Worm (Caenorhabditis elegans): ENCODE data around the gene K04G7.1.

Gene K04G7.1

DNA sequence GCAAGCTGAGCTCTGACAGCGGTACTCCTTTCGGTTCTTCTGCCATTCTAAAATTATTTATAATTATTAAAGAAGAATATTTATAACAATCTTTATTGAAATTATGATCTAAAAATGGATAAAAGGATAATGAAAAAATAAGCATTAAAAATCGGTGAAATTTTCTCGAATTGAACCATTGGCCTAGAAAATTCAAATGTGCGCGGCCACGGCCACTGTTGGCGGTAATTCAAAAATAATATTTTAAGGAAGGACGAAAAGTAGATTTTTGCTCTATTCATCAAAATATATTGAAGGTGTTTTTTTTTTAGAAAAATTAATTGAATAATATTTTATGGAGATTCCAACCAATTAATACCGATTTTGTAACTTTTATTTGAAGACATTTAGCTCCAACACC, 36.3 kb downstream of the K04G7.1 start, which contains the start of gene pfd-5 (continued):
- TF ChIP-seq efl-1 (optimal IDR thresholded peaks at IDR 0.05): peak; percentile 81 to 96
- TF ChIP-seq efl-1 (GFP tag; optimal IDR thresholded peaks at IDR 0.05 in 1 of 2): peak; percentile 95 to 99
- TF ChIP-seq xbp-1 (tag; optimal IDR thresholded peaks at IDR 0.05): peak; percentile 77
- peak; percentile 49 for TF ChIP-seq lin-13 (GFP tag; optimal IDR thresholded peaks at IDR 0.05)
- TF ChIP-seq dpl-1 (GFP tag; optimal IDR thresholded peaks at IDR 0.05): peak; percentile 90 to 96 (median 93)
- TF ChIP-seq ztf-11 (tag; optimal IDR thresholded peaks at IDR 0.05): peak in 1 of 2 experiments; percentile 84
- peak; percentile 39 for TF ChIP-seq Y116A8C.19 (tag; optimal IDR thresholded peaks at IDR 0.05; ENCODE audit: borderline replicate concordance)
- peak; percentile 84 for TF ChIP-seq irx-1 (tag; optimal IDR thresholded peaks at IDR 0.05)
- peak; percentile 22 for TF ChIP-seq fkh-8 (tag; optimal IDR thresholded peaks at IDR 0.05)

DNA sequence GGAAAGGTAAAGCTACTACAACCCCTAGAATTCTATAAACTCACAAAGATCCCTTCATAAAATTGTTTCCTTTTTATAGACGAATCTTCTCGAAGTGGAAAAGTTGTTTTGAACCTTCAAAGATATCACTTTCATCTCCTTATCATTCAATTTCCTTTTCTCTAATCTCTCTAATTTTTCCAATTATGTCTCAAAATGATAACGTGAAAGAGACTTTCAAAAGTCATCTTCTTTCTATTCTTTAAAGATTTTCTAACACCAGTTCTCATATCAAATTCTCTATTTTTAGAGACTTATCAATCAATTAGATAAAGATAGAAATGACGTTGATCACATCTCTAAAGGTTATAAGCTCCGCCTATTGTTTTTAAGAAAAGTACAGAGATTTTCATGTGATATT, 37.0 kb downstream of the K04G7.1 start:
- TF ChIP-seq lsy-2 (tag; optimal IDR thresholded peaks at IDR 0.05): peak; percentile 3 to 24
- TF ChIP-seq irx-1 (tag; optimal IDR thresholded peaks at IDR 0.05): no peak
- TF ChIP-seq fkh-8 (tag; optimal IDR thresholded peaks at IDR 0.05): no peak
- TF ChIP-seq lir-3 (tag; optimal IDR thresholded peaks at IDR 0.05; ENCODE audit: poor library complexity): no peak
- TF ChIP-seq snu-23 (GFP tag; optimal IDR thresholded peaks at IDR 0.05): peak; percentile 23
- TF ChIP-seq C34B4.2 (tag; optimal IDR thresholded peaks at IDR 0.05): no peak
- no peak for TF ChIP-seq efl-1 (optimal IDR thresholded peaks at IDR 0.05)
- TF ChIP-seq efl-1 (GFP tag; optimal IDR thresholded peaks at IDR 0.05 in 1 of 2): peak in 1 of 2 experiments; percentile 21
- TF ChIP-seq ceh-88 (GFP tag; IDR thresholded peaks at IDR 0.05): no peak
- TF ChIP-seq lin-15B (tag; optimal IDR thresholded peaks at IDR 0.05): no peak
- no peak for TF ChIP-seq pax-3 (tag; optimal IDR thresholded peaks at IDR 0.05)
- TF ChIP-seq blmp-1 (tag; optimal IDR thresholded peaks at IDR 0.05): peak; percentile 53
- no peak for TF ChIP-seq mab-9 (GFP tag; IDR thresholded peaks at IDR 0.05)
- TF ChIP-seq lin-14 (GFP tag; optimal IDR thresholded peaks at IDR 0.05): peak; percentile 22
- TF ChIP-seq mef-2 (tag; optimal IDR thresholded peaks at IDR 0.05): no peak
- no peak for TF ChIP-seq egl-27 (tag; optimal IDR thresholded peaks at IDR 0.05)
- TF ChIP-seq ceh-8 (GFP tag; optimal IDR thresholded peaks at IDR 0.05): no peak
- no peak for TF ChIP-seq ceh-63 (GFP tag; optimal IDR thresholded peaks at IDR 0.05)
- TF ChIP-seq hlh-4 (tag; optimal IDR thresholded peaks at IDR 0.05): no peak
- TF ChIP-seq sptf-1 (tag; optimal IDR thresholded peaks at IDR 0.05): no peak
- no peak for TF ChIP-seq mdl-1 (tag; optimal IDR thresholded peaks at IDR 0.05)
- no peak for TF ChIP-seq nhr-28 (tag; optimal IDR thresholded peaks at IDR 0.05)
- no peak for TF ChIP-seq pqm-1 (tag; optimal IDR thresholded peaks at IDR 0.05)
- no peak for TF ChIP-seq unc-86 (tag; optimal IDR thresholded peaks at IDR 0.05)
- no peak for TF ChIP-seq snpc-4 (tag; optimal IDR thresholded peaks at IDR 0.05)
- TF ChIP-seq nhr-84 (tag; optimal IDR thresholded peaks at IDR 0.05): no peak
- no peak for TF ChIP-seq ztf-4 (tag; optimal IDR thresholded peaks at IDR 0.05)
- TF ChIP-seq fkh-4 (tag; optimal IDR thresholded peaks at IDR 0.05; ENCODE audit: borderline replicate concordance): no peak
- TF ChIP-seq nhr-237 (tag; optimal IDR thresholded peaks at IDR 0.05): no peak
- no peak for TF ChIP-seq swsn-7 (tag; optimal IDR thresholded peaks at IDR 0.05)
- TF ChIP-seq nhr-12 (tag; optimal IDR thresholded peaks at IDR 0.05): no peak
- TF ChIP-seq ceh-82 (tag; optimal IDR thresholded peaks at IDR 0.05): no peak
- no peak for TF ChIP-seq ztf-11 (tag; optimal IDR thresholded peaks at IDR 0.05)
- no peak for TF ChIP-seq xbp-1 (tag; optimal IDR thresholded peaks at IDR 0.05)
- TF ChIP-seq nhr-71 (tag; optimal IDR thresholded peaks at IDR 0.05): peak; percentile 40
- TF ChIP-seq hlh-17 (GFP tag; optimal IDR thresholded peaks at IDR 0.05; ENCODE audit: borderline replicate concordance): no peak
- TF ChIP-seq mep-1 (tag; optimal IDR thresholded peaks at IDR 0.05): no peak
- no peak for TF ChIP-seq C04F5.9 (tag; optimal IDR thresholded peaks at IDR 0.05)
- TF ChIP-seq nhr-85 (tag): peak; percentile 91
- no peak for TF ChIP-seq pag-3 (tag; optimal IDR thresholded peaks at IDR 0.05; ENCODE audit: borderline replicate concordance, insufficient read depth)
- peak in 1 of 2 experiments; percentile 6 for TF ChIP-seq lin-35 (GFP tag; optimal IDR thresholded peaks at IDR 0.05)
- TF ChIP-seq lin-39 (tag; optimal IDR thresholded peaks at IDR 0.05): no peak
- TF ChIP-seq elt-3 (tag; optimal IDR thresholded peaks at IDR 0.05): peak in 3 of 6 experiments; percentile 13 to 92 (median 48)

All from whole organism, L1 larva.